Worm (Caenorhabditis elegans) whole organism, early embryonic: ENCODE data around the gene best-16.

Source experiments
- ama-1 ChIP-seq: fragments of 150-350 bp; optimal IDR thresholded peaks from 2 replicates; lab custom pipeline; 2014
- ceh-36 ChIP-seq: sonication (generic microtip); optimal IDR thresholded peaks from 2 replicates; lab custom pipeline; 2016; ENCODE audit warnings: missing genetic modification characterization, inconsistent platforms, missing compliant biosample characterization
- flt-1 ChIP-seq: fragments of 200-800 bp; sonication (Bioruptor generic); IDR thresholded peaks from 2 replicates; pipeline ENCODE4 v1.3.6; 2022; ENCODE audit warnings: missing genetic modification characterization, missing compliant biosample characterization
- hmg-4 ChIP-seq: fragments of 200-800 bp; sonication (Bioruptor generic); optimal IDR thresholded peaks from 2 replicates; lab custom pipeline; 2018; ENCODE audit warnings: mild to moderate bottlenecking, missing genetic modification characterization, missing compliant biosample characterization
- scrt-1 ChIP-seq: fragments of 200-800 bp; sonication (Bioruptor generic); IDR thresholded peaks from 2 replicates; pipeline ENCODE4 v1.3.6; 2022; ENCODE audit warnings: missing genetic modification characterization, missing compliant biosample characterization
- tbx-37 ChIP-seq: fragments of 200-800 bp; sonication (Bioruptor generic); conservative IDR thresholded peaks from 2 replicates; pipeline ENCODE4 v1.3.6; 2022; ENCODE audit warnings: missing genetic modification reagents, missing genetic modification characterization, missing compliant biosample characterization

DNA sequence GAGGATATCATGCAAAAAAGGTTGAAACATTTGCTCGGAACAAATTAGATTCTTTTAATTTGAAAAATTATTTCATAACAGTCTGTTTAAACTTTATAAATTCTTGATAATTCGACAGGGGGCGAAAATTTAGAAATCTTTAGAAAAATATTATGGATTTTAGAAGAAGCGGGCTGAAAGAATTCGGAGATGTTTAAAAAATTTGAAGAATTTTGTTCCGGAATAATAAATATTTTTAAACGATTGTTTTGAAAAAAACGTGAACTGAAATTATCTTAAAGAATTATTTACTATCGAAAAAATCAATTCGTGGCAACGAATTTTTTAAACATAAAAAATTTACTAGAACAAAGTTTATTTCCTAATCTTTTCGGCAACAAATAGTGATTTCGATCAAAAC is 8.1 kb upstream of the best-16 start, which contains the start of gene R13A1.3:
- TF ChIP-seq flt-1: no peak
- TF ChIP-seq ceh-36: no peak
- TF ChIP-seq ama-1: no peak
- no peak for TF ChIP-seq hmg-4 (GFP tag; lab: Kevin White, UChicago)
- no peak for TF ChIP-seq scrt-1
- TF ChIP-seq tbx-37 (GFP tag; lab: Robert Waterston, UW): no peak
